Worm (Caenorhabditis elegans): ENCODE measurements around the gene T20D3.6.

DNA sequence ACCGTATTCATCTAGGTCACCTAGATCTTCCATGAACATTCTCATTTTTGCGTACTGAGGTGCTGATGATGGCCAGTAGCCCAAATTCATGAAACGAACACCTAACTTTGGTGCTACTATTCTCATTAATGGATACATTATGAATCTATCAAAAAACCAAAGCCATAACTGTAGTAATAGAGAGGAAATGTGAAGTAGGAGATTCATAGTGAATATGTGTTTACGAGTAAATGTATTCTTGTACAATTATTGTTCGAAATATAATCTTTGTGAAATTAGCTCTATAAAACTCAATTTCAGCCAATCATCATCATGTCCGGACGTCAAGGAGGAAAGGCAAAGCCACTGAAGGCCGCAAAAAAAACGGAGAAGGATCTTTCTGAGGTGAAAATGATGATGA is 20.0 kb downstream of the T20D3.6 start, which contains the start of the genes F49C12.11 and nemt-1:
- TF ChIP-seq unc-39 (tag; optimal IDR thresholded peaks at IDR 0.05) (no peak), nhr-11 (tag; optimal IDR thresholded peaks at IDR 0.05) (no peak), unc-62 (GFP tag; optimal IDR thresholded peaks at IDR 0.05) (no peak), egl-27 (tag; optimal IDR thresholded peaks at IDR 0.05) (no peak), ztf-11 (tag; optimal IDR thresholded peaks at IDR 0.05) (no peak), nhr-28 (tag; optimal IDR thresholded peaks at IDR 0.05) (no peak), tbx-2 (tag; optimal IDR thresholded peaks at IDR 0.05) (no peak), sea-2 (GFP tag; optimal IDR thresholded peaks at IDR 0.05) (no peak), nhr-237 (tag; optimal IDR thresholded peaks at IDR 0.05) (no peak), ztf-4 (tag; optimal IDR thresholded peaks at IDR 0.05) (no peak)
